Fruit fly (Drosophila melanogaster): ENCODE results near the gene CG3402.

DNA sequence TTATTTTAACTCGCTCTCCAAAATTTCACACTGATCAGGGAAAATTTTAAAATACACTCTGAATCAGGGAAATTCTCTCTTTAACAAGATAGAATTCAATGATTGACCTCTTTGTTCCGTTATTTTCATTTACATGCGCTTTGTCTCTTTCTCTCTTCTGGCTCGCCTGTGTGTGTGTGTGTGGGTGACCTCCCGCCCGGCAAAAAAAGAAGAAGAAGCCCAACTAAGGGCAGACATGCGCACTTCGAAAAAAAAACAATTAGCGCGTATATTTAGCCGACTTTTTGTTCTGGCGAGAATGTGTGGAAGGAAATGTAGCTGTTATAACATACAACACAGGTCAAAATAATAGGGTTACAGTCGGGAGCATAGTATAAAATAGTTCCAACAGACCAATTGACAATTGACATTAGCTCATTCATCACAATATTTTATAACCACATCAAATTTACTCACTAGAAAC is 29.8 kb upstream of the CG3402 start, which contains the start of gene CG3386:
- TF ChIP-seq CG15710 (tag; optimal IDR thresholded peaks at IDR 0.05), result no peak
- peak; percentile 1 for TF ChIP-seq CG8301 (tag; optimal IDR thresholded peaks at IDR 0.05)
- peak; percentile 0 for TF ChIP-seq gl (tag; optimal IDR thresholded peaks at IDR 0.05)
